Worm (Caenorhabditis elegans): ENCODE results near the gene sdn-1.

The sdn-1 gene

DNA sequence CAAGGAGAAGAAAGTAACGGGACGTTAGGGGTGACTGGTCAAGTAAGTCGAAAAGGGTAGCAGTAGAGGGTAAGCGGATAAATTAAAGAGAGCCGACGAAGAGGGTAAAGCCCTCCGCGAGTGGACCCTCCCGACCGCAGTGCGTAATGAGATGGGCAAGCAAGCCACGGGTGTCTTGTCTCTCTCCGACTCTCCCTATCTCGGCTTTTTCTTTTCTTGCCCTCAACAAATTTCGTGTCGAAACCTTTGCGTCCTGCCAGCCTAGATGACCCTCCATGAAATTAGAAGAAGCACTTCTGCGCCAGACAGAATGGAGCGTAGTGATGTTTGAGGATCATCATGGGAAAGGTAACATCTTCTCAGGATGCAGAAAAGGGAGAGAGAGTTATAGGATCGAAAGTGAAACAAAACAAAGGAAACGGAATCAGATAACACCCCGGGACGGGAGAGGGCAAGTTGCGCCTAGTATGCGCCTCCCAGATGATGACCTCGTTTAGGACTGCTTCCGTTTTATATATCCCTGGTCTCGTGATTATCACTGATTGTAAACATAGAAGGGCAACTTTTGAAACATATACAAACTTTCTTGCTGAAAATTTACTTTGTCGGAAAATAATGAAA, 732 bp upstream of the sdn-1 start:
- peak; percentile 30 for TF ChIP-seq nfya-1 (tag; optimal IDR thresholded peaks at IDR 0.05; ENCODE audit: insufficient read depth)
- peak; percentile 55 for TF ChIP-seq lin-39 (tag; optimal IDR thresholded peaks at IDR 0.05)
- TF ChIP-seq nhr-23 (tag; optimal IDR thresholded peaks at IDR 0.05): peak; percentile 71
- peak; percentile 46 for TF ChIP-seq nhr-43 (tag; optimal IDR thresholded peaks at IDR 0.05; ENCODE audit: poor library complexity, severe bottlenecking)
- no peak for TF ChIP-seq egl-27 (tag; optimal IDR thresholded peaks at IDR 0.05)

- TF ChIP-seq nhr-12 (tag; optimal IDR thresholded peaks at IDR 0.05) (no peak), elt-2 (tag; optimal IDR thresholded peaks at IDR 0.05) (no peak), lin-39 (tag; optimal IDR thresholded peaks at IDR 0.05) (peak; percentile 83), ztf-4 (tag; optimal IDR thresholded peaks at IDR 0.05) (no peak)
These were observed 1.8 kb downstream of the sdn-1 start for ce11 chrX:10591208-10591782.

DNA sequence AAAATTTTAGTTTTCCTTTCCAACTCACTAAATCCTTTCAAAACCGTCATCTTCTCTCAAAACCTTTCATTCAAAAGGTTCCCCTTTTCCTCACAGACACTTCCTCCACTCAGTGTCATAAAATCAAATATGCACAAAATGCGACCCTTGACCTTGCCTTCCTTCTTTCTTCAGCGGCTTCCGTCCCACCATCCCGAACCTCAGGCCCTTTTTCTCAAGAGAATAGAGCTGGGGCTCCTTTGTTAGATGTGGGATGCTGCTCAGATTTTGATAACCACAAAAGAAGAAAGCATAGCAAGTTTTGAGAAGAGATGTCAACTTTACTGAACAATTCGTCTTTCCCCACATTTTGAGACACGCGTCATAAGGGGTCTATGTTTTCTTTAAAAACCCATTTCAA, 2.4 kb downstream of the sdn-1 start:
- TF ChIP-seq aly-2 (tag; optimal IDR thresholded peaks at IDR 0.05): no peak
- TF ChIP-seq fkh-10 (GFP tag; optimal IDR thresholded peaks at IDR 0.05): peak; percentile 67

- TF ChIP-seq pqm-1 (tag; optimal IDR thresholded peaks at IDR 0.05) (no peak), nhr-43 (tag; optimal IDR thresholded peaks at IDR 0.05; ENCODE audit: poor library complexity, severe bottlenecking) (no peak), nhr-25 (tag; optimal IDR thresholded peaks at IDR 0.05) (no peak), nhr-23 (tag; optimal IDR thresholded peaks at IDR 0.05) (no peak), pha-4 (tag; optimal IDR thresholded peaks at IDR 0.05) (no peak), fos-1 (tag; optimal IDR thresholded peaks at IDR 0.05) (no peak), fkh-2 (tag; optimal IDR thresholded peaks at IDR 0.05) (no peak), nhr-237 (tag; optimal IDR thresholded peaks at IDR 0.05) (no peak), jun-1 (tag; optimal IDR thresholded peaks at IDR 0.05) (no peak), lsy-12 (tag; optimal IDR thresholded peaks at IDR 0.05) (no peak), daf-12 (tag; optimal IDR thresholded peaks at IDR 0.05) (no peak), nfya-1 (tag; optimal IDR thresholded peaks at IDR 0.05; ENCODE audit: insufficient read depth) (no peak), ceh-28 (tag; optimal IDR thresholded peaks at IDR 0.05) (no peak), mdl-1 (tag; optimal IDR thresholded peaks at IDR 0.05) (no peak), mml-1 (tag; optimal IDR thresholded peaks at IDR 0.05) (no peak), aly-2 (tag; optimal IDR thresholded peaks at IDR 0.05) (no peak)
These were observed 3.7 kb downstream of the sdn-1 start, which contains the start of gene F57C7.4 for ce11 chrX:10589465-10589864. Gene F57C7.4, minus strand, starts transcription at chrX:10589565.

DNA sequence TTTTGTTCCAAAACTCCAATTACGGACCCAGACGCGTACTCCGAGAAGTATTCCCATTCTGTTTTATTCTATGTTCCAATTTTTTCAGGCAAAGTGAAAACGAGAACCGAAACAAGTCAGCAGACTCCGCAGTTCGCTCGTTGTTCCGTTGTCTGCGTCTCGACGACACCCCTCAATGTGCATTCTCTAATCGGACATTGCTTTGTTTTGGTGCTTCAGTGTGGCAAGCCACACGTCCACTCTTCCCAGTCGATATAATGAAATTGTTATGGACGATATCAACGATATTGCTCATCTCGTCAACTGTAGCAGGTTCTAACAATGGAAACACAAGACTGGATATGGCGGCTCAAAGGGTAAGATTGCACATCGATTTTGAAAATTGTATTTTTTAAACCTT, 16.3 kb downstream of the sdn-1 start, which contains the start of gene nhx-5:
TSS of gene nhx-5 (plus strand) at position 82 of the 400 bp plus-strand sequence.
- no peak for TF ChIP-seq daf-12 (tag; optimal IDR thresholded peaks at IDR 0.05)
- TF ChIP-seq lin-39 (tag; optimal IDR thresholded peaks at IDR 0.05): peak; percentile 53

ce11 chrX:10576410-10576809, 16.7 kb downstream of the sdn-1 start:
- TF ChIP-seq ceh-82 (tag; optimal IDR thresholded peaks at IDR 0.05) (no peak), ztf-11 (tag; optimal IDR thresholded peaks at IDR 0.05) (no peak), nhr-76 (tag; optimal IDR thresholded peaks at IDR 0.05) (peak; percentile 20), lsy-12 (tag; optimal IDR thresholded peaks at IDR 0.05) (no peak), nhr-11 (tag; optimal IDR thresholded peaks at IDR 0.05) (no peak), nfya-1 (tag; optimal IDR thresholded peaks at IDR 0.05; ENCODE audit: insufficient read depth) (peak; percentile 35), fkh-2 (tag; optimal IDR thresholded peaks at IDR 0.05) (no peak), zag-1 (tag; optimal IDR thresholded peaks at IDR 0.05) (no peak), hmg-11 (tag; optimal IDR thresholded peaks at IDR 0.05) (no peak), nhr-25 (tag; optimal IDR thresholded peaks at IDR 0.05) (peak; percentile 95), fkh-10 (GFP tag; optimal IDR thresholded peaks at IDR 0.05) (no peak), nhr-43 (tag; optimal IDR thresholded peaks at IDR 0.05; ENCODE audit: poor library complexity, severe bottlenecking) (peak; percentile 29), aly-2 (tag; optimal IDR thresholded peaks at IDR 0.05) (no peak), lin-39 (tag; optimal IDR thresholded peaks at IDR 0.05) (no peak), fos-1 (tag; optimal IDR thresholded peaks at IDR 0.05) (no peak), elt-1 (tag; optimal IDR thresholded peaks at IDR 0.05) (no peak), ceh-16 (tag; optimal IDR thresholded peaks at IDR 0.05) (no peak), nhr-67 (tag; optimal IDR thresholded peaks at IDR 0.05) (no peak), eor-1 (tag; optimal IDR thresholded peaks at IDR 0.05) (no peak), mml-1 (tag; optimal IDR thresholded peaks at IDR 0.05) (no peak), ama-1 (optimal IDR thresholded peaks at IDR 0.05) (no peak), egl-27 (tag; optimal IDR thresholded peaks at IDR 0.05) (peak; percentile 37), daf-12 (tag; optimal IDR thresholded peaks at IDR 0.05) (no peak), nhr-23 (tag; optimal IDR thresholded peaks at IDR 0.05) (peak; percentile 90), elt-2 (tag; optimal IDR thresholded peaks at IDR 0.05) (peak; percentile 22), tbx-2 (tag; optimal IDR thresholded peaks at IDR 0.05) (no peak), ceh-28 (tag; optimal IDR thresholded peaks at IDR 0.05) (no peak), ztf-4 (tag; optimal IDR thresholded peaks at IDR 0.05) (no peak), elt-3 (tag; optimal IDR thresholded peaks at IDR 0.05) (peak in 1 of 3 experiments; percentile 73), skn-1 (tag; optimal IDR thresholded peaks at IDR 0.05) (peak; percentile 52), sea-2 (GFP tag; optimal IDR thresholded peaks at IDR 0.05) (no peak), nhr-12 (tag; optimal IDR thresholded peaks at IDR 0.05) (no peak), ceh-9 (tag; optimal IDR thresholded peaks at IDR 0.05) (no peak)

All from whole organism, L3 larva.